Worm (Caenorhabditis elegans) whole organism, midembryonic: ENCODE data around the gene ten-1.

ENCODE experiments used
- T22C8.4 ChIP-seq: fragments of 200-800 bp; sonication (Bioruptor generic); IDR thresholded peaks from 2 replicates; pipeline ENCODE4 v1.3.6; 2022; ENCODE audit warnings: missing genetic modification characterization, missing compliant biosample characterization
- cog-1 ChIP-seq: sonication (generic microtip); optimal IDR thresholded peaks from 2 replicates; lab custom pipeline; 2016; ENCODE audit warnings: missing genetic modification characterization, missing compliant biosample characterization
- flt-1 ChIP-seq: fragments of 200-800 bp; sonication (Bioruptor generic); IDR thresholded peaks from 2 replicates; pipeline ENCODE4 v1.3.6; 2022; ENCODE audit warnings: missing genetic modification characterization, missing compliant biosample characterization
- klf-2 ChIP-seq: fragments of 200-800 bp; sonication (Bioruptor generic); conservative IDR thresholded peaks from 2 replicates; pipeline ENCODE4 v1.3.6; 2022; ENCODE audit warnings: missing genetic modification reagents, missing genetic modification characterization, missing compliant biosample characterization
- med-1 ChIP-seq: sonication (generic microtip); optimal IDR thresholded peaks from 2 replicates; lab custom pipeline; 2017; ENCODE audit warnings: missing genetic modification characterization, mild to moderate bottlenecking, missing compliant biosample characterization, antibody characterized with exemption, missing genetic modification reagents; ENCODE audit not compliant: insufficient read depth
- ref-1 ChIP-seq: fragments of 200-800 bp; sonication (Bioruptor generic); conservative IDR thresholded peaks from 2 replicates; pipeline ENCODE4 v1.3.6; 2022; ENCODE audit warnings: missing genetic modification reagents, missing genetic modification characterization, missing compliant biosample characterization
- tab-1 ChIP-seq: fragments of 200-800 bp; sonication (Bioruptor generic); IDR thresholded peaks from 2 replicates; pipeline ENCODE4 v1.3.6; 2022; ENCODE audit warnings: missing genetic modification characterization, missing compliant biosample characterization
- ztf-23 ChIP-seq: fragments of 200-800 bp; sonication (Bioruptor generic); IDR thresholded peaks from 2 replicates; pipeline ENCODE4 v1.3.6; 2022; ENCODE audit warnings: missing genetic modification reagents, missing genetic modification characterization, missing compliant biosample characterization
- ztf-29 ChIP-seq: fragments of 200-800 bp; sonication (Bioruptor generic); IDR thresholded peaks from 2 replicates; pipeline ENCODE4 v1.3.6; 2022; ENCODE audit warnings: missing genetic modification reagents, missing genetic modification characterization, missing compliant biosample characterization

The ten-1 gene

ce11 chrIII:6895677-6896076, 74.9 kb downstream of the ten-1 start:
- TF ChIP-seq klf-2 (no peak), med-1 (GFP tag; lab: Kevin White, UChicago) (no peak), tab-1 (GFP tag; lab: Robert Waterston, UW) (no peak), ref-1 (GFP tag; lab: Robert Waterston, UW) (no peak), T22C8.4 (GFP tag; lab: Robert Waterston, UW) (no peak), flt-1 (GFP tag; lab: Robert Waterston, UW) (no peak), cog-1 (tag; lab: Kevin White, UChicago) (no peak), ztf-23 (GFP tag; lab: Robert Waterston, UW) (no peak), ztf-29 (GFP tag; lab: Robert Waterston, UW) (no peak)
